Fruit fly (Drosophila melanogaster) whole organism, pupa: Measurements from ENCODE around the gene pum.
A peak's percentile ranks its signal among the peaks of the same experiment; 100 is the strongest.

ENCODE experiments used
- CG10348 ChIP-seq: fragments of 200-800 bp; sonication (Bioruptor generic); IDR thresholded peaks from 2 replicates; pipeline ENCODE4 v1.3.6; 2022; ENCODE audit warnings: missing biosample characterization, missing genetic modification characterization
- CG12605 ChIP-seq: fragments of 200-800 bp; sonication (Bioruptor generic); IDR thresholded peaks from 2 replicates; pipeline ENCODE4 v1.3.6; 2022; ENCODE audit warnings: missing biosample characterization, missing genetic modification characterization
- CG13204 ChIP-seq: fragments of 200-800 bp; sonication (Bioruptor generic); optimal IDR thresholded peaks from 2 replicates; lab custom pipeline; 2018; ENCODE audit warnings: missing biosample characterization, mild to moderate bottlenecking, missing genetic modification characterization, moderate library complexity
- CG14655 ChIP-seq: fragments of 200-800 bp; sonication (Bioruptor generic); optimal IDR thresholded peaks from 3 replicates; lab custom pipeline; 2017; ENCODE audit warnings: mild to moderate bottlenecking, missing biosample characterization, missing genetic modification reagents, missing genetic modification characterization
- CG15710 ChIP-seq: fragments of 200-800 bp; sonication (Bioruptor generic); optimal IDR thresholded peaks from 2 replicates; lab custom pipeline; 2018; ENCODE audit warnings: missing biosample characterization, mild to moderate bottlenecking, missing genetic modification characterization, moderate library complexity
- CG17806 ChIP-seq: fragments of 200-800 bp; sonication (Bioruptor generic); optimal IDR thresholded peaks from 2 replicates; lab custom pipeline; 2018; ENCODE audit warnings: missing biosample characterization, mild to moderate bottlenecking, missing genetic modification characterization, moderate library complexity
- CG32121 ChIP-seq: fragments of 200-800 bp; sonication (Bioruptor generic); IDR thresholded peaks from 2 replicates; pipeline ENCODE4 v1.3.6; 2022; ENCODE audit warnings: missing biosample characterization, missing genetic modification characterization
- CG34367 ChIP-seq: fragments of 200-800 bp; sonication (Bioruptor generic); optimal IDR thresholded peaks from 2 replicates; lab custom pipeline; 2018; ENCODE audit warnings: missing biosample characterization, mild to moderate bottlenecking, missing genetic modification characterization
- CG4496 ChIP-seq: fragments of 200-800 bp; sonication (Bioruptor generic); IDR thresholded peaks from 3 replicates; pipeline ENCODE4 v1.3.6; 2022; ENCODE audit warnings: missing biosample characterization, missing genetic modification characterization
- CG8159 ChIP-seq: fragments of 200-800 bp; sonication (Bioruptor generic); optimal IDR thresholded peaks from 3 replicates; lab custom pipeline; 2018; ENCODE audit warnings: missing biosample characterization, mild to moderate bottlenecking, missing genetic modification characterization, moderate library complexity
- CG8301 ChIP-seq: fragments of 200-800 bp; sonication (Bioruptor generic); optimal IDR thresholded peaks from 2 replicates; lab custom pipeline; 2018; ENCODE audit warnings: missing biosample characterization, mild to moderate bottlenecking, missing genetic modification characterization
- CG9948 ChIP-seq: fragments of 200-800 bp; sonication (Bioruptor generic); optimal IDR thresholded peaks from 2 replicates; lab custom pipeline; 2018; ENCODE audit warnings: missing biosample characterization, mild to moderate bottlenecking, missing genetic modification characterization, moderate library complexity
- D1 ChIP-seq: fragments of 200-800 bp; sonication (Bioruptor generic); optimal IDR thresholded peaks from 2 replicates; lab custom pipeline; 2018; ENCODE audit warnings: missing biosample characterization, mild to moderate bottlenecking, missing genetic modification characterization, moderate library complexity
- EcR ChIP-seq: fragments of 200-800 bp; sonication (Bioruptor generic); optimal IDR thresholded peaks from 3 replicates; lab custom pipeline; 2019; ENCODE audit warnings: missing biosample characterization, missing genetic modification characterization, mild to moderate bottlenecking, moderate library complexity, missing genetic modification reagents
- Ets98B ChIP-seq: fragments of 200-800 bp; sonication (Bioruptor generic); IDR thresholded peaks from 2 replicates; pipeline ENCODE4 v1.3.6; 2022; ENCODE audit warnings: missing biosample characterization, missing genetic modification characterization
- Pif1A ChIP-seq: fragments of 200-800 bp; sonication (Bioruptor generic); optimal IDR thresholded peaks from 3 replicates; lab custom pipeline; 2016; ENCODE audit warnings: missing biosample characterization, missing genetic modification characterization
- Pif1B ChIP-seq: fragments of 200-800 bp; sonication (Bioruptor generic); optimal IDR thresholded peaks from 3 replicates; lab custom pipeline; 2016; ENCODE audit warnings: missing biosample characterization, missing genetic modification characterization
- Snoo ChIP-seq: fragments of 200-800 bp; sonication (Bioruptor generic); optimal IDR thresholded peaks from 3 replicates; lab custom pipeline; 2017; ENCODE audit warnings: missing biosample characterization, mild to moderate bottlenecking, missing genetic modification characterization, inconsistent platforms
- fd96Ca ChIP-seq: fragments of 200-800 bp; sonication (Bioruptor generic); IDR thresholded peaks from 3 replicates; pipeline ENCODE4 v1.3.6; 2022; ENCODE audit warnings: missing biosample characterization, missing genetic modification characterization
- gl ChIP-seq: fragments of 200-800 bp; sonication (Bioruptor generic); optimal IDR thresholded peaks from 2 replicates; lab custom pipeline; 2018; ENCODE audit warnings: missing biosample characterization, mild to moderate bottlenecking, missing genetic modification characterization
- rn ChIP-seq: fragments of 200-800 bp; sonication (Bioruptor generic); IDR thresholded peaks from 2 replicates; pipeline ENCODE4 v1.3.6; 2022; ENCODE audit warnings: missing biosample characterization, missing genetic modification characterization

Gene pum

DNA sequence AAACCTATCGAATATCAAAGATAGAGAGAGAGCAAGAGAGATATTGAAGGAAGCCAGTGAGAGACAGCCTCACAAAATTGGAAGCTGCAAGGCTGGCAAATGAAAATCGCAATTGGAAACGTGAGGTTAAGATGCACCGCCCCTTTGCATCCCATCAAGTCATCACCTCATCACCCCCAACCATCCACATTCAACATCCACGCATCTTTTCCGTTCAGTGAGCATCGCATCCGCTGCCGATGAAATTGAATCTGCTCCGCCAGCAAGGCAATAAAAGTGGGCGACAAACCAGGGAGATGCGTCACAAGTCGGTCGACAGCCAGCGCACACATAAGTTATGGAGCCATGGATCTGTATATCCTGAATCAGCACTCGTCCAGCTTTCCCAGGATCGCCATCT is 60.3 kb downstream of the pum start, which contains the start of gene CG11997:
CG11997 (plus strand) TSS at position 301 of the 400 bp plus-strand sequence.
- no peak for TF ChIP-seq CG4496 (GFP tag; lab: Robert Waterston, UW)
- no peak for TF ChIP-seq Ets98B (GFP tag; lab: Robert Waterston, UW)
- TF ChIP-seq CG8159: no peak

DNA sequence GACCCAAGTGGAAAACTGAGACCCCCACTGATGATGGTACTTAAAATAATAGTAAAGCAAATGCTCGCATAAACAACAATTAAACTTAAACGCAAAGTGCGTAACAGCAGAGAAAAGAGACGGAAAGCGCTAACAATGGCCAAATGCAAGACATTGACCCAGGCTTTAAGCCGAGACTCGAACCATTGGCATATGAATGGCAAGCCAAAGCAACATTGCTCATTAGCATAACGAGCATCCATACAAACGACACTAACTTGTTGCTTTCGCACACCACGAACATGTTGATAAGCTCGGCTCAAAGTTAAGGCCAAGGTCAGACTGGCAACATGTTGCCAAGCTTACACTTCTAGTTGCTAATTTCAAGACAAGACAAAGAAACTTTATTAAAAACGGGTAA is 62.7 kb downstream of the pum start:
- TF ChIP-seq EcR (peak; percentile 42), CG14655 (GFP tag; lab: Kevin White, UChicago) (no peak)

DNA sequence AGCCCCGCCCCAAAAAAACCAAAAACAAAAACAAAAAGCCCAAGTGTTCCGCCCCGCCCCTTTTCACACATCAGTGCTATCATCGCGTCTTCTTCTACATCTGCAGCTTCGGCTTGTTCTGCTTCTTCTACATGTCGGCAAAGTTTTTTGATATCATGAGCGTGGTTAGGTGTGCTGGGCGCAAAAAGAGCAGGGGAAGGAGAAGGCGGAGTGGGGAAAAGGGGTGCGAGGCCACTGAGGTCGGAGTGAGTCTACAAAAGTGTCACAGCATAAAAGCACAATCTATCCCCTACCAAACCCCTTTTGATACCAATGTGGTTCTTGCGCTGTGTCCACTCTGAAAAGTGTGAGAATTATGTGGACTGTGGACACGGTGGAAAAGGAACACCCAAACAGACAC is 66.2 kb downstream of the pum start:
- TF ChIP-seq CG12605 (GFP tag; lab: Robert Waterston, UW): no peak
- TF ChIP-seq Pif1A (GFP tag; lab: Kevin White, UChicago): no peak
- no peak for TF ChIP-seq D1 (tag; lab: Kevin White, UChicago)

DNA sequence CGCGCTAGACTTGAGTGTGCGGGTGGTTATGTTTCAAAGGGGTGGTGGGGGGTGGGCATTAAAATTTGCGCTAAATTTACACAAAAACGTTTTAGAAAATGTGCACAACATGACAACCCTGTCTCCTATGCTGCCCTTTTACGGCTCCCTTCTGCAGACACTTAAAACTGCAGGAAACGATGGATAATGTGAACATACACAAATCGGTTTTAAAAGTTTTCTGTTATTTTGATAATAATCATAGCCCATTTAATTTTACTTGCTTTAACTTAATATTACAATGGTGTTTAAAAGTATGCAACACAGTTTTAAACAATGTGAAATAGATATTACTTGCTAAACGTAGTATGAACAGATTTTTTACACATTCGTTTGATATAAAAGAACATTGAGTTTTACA is 69.5 kb downstream of the pum start:
- TF ChIP-seq CG15710 (tag; lab: Kevin White, UChicago) (no peak), CG13204 (GFP tag; lab: Kevin White, UChicago) (no peak), Pif1B (GFP tag; lab: Kevin White, UChicago) (no peak), gl (tag; lab: Kevin White, UChicago) (no peak), CG14655 (GFP tag; lab: Kevin White, UChicago) (no peak), CG34367 (tag; lab: Kevin White, UChicago) (no peak), CG9948 (no peak), CG8301 (tag; lab: Kevin White, UChicago) (no peak), Snoo (tag; lab: Kevin White, UChicago) (no peak), Ets98B (GFP tag; lab: Robert Waterston, UW) (no peak), CG12605 (GFP tag; lab: Robert Waterston, UW) (no peak), Pif1A (GFP tag; lab: Kevin White, UChicago) (no peak), fd96Ca (no peak), CG32121 (no peak), EcR (no peak), D1 (tag; lab: Kevin White, UChicago) (no peak), CG10348 (no peak)

DNA sequence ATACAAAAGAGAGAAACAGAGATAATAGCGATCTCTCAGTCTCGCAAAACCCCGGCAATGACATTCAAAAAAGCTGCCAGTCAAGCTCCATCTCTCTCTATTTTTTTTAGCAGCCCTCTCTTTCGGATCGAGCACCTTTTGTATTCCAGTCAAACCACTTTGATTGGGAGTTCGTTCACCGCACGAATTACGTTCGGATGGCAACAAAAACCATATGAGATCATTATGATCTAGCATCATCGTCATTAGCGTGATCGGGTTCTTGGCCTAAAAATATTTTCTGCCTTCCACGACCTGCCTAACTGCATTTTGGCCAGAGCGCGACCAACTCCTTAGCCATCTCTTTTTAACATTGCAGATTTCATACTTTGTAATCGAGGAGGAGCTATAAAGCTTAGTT is 77.1 kb downstream of the pum start:
- no peak for TF ChIP-seq CG34367 (tag; lab: Kevin White, UChicago)
- TF ChIP-seq EcR: peak; percentile 99
- TF ChIP-seq, all 21 proteins: peak for 1

DNA sequence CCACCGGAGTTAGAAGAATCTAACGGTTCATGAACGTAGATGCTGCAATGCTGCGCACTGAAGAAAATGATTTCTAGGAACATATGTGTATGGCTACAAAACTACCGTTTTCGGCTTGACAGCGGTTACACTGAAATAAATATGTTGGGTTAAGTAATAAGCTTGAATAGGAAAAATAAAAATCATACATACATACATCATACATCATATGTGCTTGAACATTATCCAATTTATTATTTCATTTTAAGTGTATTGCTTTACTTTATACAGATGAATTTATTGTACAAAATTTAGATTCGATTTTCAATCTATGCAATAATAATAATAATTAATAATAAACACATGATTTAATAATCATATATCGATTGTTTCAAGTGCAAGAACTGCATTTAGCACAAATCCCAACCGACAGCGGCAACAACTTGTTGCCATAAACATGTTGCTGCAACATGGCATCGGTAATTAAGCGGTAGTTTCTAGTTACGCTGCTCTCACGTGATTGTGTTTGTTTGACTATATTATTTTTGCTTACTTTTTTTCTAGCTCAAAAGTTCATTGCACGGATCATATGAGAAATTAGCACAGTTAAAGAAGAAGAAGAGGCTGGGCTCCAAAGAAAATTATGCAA is 77.6 kb downstream of the pum start:
- TF ChIP-seq Pif1A (GFP tag; lab: Kevin White, UChicago): peak; percentile 34
- no peak for TF ChIP-seq EcR
- TF ChIP-seq gl (tag; lab: Kevin White, UChicago): no peak
- no peak for TF ChIP-seq CG10348
- TF ChIP-seq CG13204 (GFP tag; lab: Kevin White, UChicago): no peak
- peak; percentile 71 for TF ChIP-seq CG9948
- peak; percentile 93 for TF ChIP-seq CG14655 (GFP tag; lab: Kevin White, UChicago)
- TF ChIP-seq rn (GFP tag; lab: Robert Waterston, UW): 0 out of 2 replicates have a peak, but pooled peaks have one; percentile 43
- 0 out of 3 replicates have a peak, but pooled peaks have one; percentile 59 for TF ChIP-seq CG4496 (GFP tag; lab: Robert Waterston, UW)
- TF ChIP-seq Ets98B (GFP tag; lab: Robert Waterston, UW): peak; percentile 16; the same call in 1 of the 2 replicates
- TF ChIP-seq Snoo (tag; lab: Kevin White, UChicago): peak; percentile 12
- peak; percentile 45 for TF ChIP-seq CG17806 (tag; lab: Kevin White, UChicago)
- peak; percentile 92 for TF ChIP-seq CG8301 (tag; lab: Kevin White, UChicago)
- TF ChIP-seq CG15710 (tag; lab: Kevin White, UChicago): peak; percentile 20
- peak; percentile 48 for TF ChIP-seq D1 (tag; lab: Kevin White, UChicago)
- no peak for TF ChIP-seq fd96Ca
- peak; percentile 28; the same call in 1 of the 2 replicates for TF ChIP-seq CG12605 (GFP tag; lab: Robert Waterston, UW)
- peak; percentile 11 for TF ChIP-seq Pif1B (GFP tag; lab: Kevin White, UChicago)
- TF ChIP-seq CG34367 (tag; lab: Kevin White, UChicago): peak; percentile 14
- peak; percentile 58 for TF ChIP-seq CG8159
- no peak for TF ChIP-seq CG32121

DNA sequence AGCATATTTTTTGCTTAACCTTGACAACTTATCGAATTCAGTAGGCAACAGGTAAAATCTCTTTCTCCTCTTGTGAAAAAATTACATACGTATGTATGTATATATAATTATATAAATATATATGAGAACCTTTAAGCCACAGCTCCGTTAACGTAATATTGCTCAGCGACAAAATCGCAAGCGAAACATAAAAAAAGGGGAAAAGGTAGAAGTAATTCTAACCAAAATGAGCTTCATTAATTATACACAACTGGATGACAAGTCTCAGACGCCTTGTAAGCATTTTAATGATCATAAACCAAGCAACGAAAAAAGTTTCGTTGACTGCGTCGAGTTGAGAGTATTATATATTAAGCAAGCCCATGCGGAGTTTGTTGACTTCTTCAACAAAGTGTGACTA is 78.6 kb downstream of the pum start:
- TF ChIP-seq CG32121: no peak
- no peak for TF ChIP-seq CG34367 (tag; lab: Kevin White, UChicago)
- no peak for TF ChIP-seq CG8159
- no peak for TF ChIP-seq EcR
- no peak for TF ChIP-seq CG13204 (GFP tag; lab: Kevin White, UChicago)
- TF ChIP-seq Ets98B (GFP tag; lab: Robert Waterston, UW): no peak
- no peak for TF ChIP-seq Pif1A (GFP tag; lab: Kevin White, UChicago)
- no peak for TF ChIP-seq CG14655 (GFP tag; lab: Kevin White, UChicago)
- no peak for TF ChIP-seq CG12605 (GFP tag; lab: Robert Waterston, UW)
- no peak for TF ChIP-seq Pif1B (GFP tag; lab: Kevin White, UChicago)
- no peak for TF ChIP-seq D1 (tag; lab: Kevin White, UChicago)
- no peak for TF ChIP-seq CG9948
